Fruit fly (Drosophila melanogaster) whole organism, adult: ENCODE measurements around the gene Creld.

Source experiments
- CG11617 ChIP-seq: fragments of 200-800 bp; sonication (Bioruptor generic); optimal IDR thresholded peaks from 2 replicates; lab custom pipeline; 2017; ENCODE audit warnings: mild to moderate bottlenecking, missing biosample characterization, missing genetic modification reagents, missing genetic modification characterization
- CG12768 ChIP-seq: fragments of 200-800 bp; sonication (Bioruptor generic); optimal IDR thresholded peaks from 2 replicates; lab custom pipeline; 2017; ENCODE audit warnings: missing biosample characterization, missing genetic modification characterization, mild to moderate bottlenecking, moderate library complexity, missing genetic modification reagents
- CG14711 ChIP-seq: fragments of 200-800 bp; sonication (Bioruptor generic); optimal IDR thresholded peaks from 2 replicates; lab custom pipeline; 2018; ENCODE audit warnings: missing biosample characterization, mild to moderate bottlenecking, missing genetic modification characterization, moderate library complexity
- CG33017 ChIP-seq: fragments of 200-800 bp; sonication (Bioruptor generic); optimal IDR thresholded peaks from 2 replicates; lab custom pipeline; 2018; ENCODE audit warnings: missing biosample characterization, mild to moderate bottlenecking, missing genetic modification characterization, moderate library complexity
- CG5204 ChIP-seq: fragments of 200-800 bp; sonication (Bioruptor generic); optimal IDR thresholded peaks from 2 replicates; lab custom pipeline; 2016; ENCODE audit warnings: missing biosample characterization, missing genetic modification characterization
- CG7045 ChIP-seq: fragments of 200-800 bp; sonication (Bioruptor generic); optimal IDR thresholded peaks from 2 replicates; lab custom pipeline; 2017; ENCODE audit warnings: missing biosample characterization, mild to moderate bottlenecking, missing genetic modification characterization
- Clk ChIP-seq: fragments of 200-800 bp; sonication (Bioruptor generic); optimal IDR thresholded peaks from 2 replicates; lab custom pipeline; 2017; ENCODE audit warnings: missing biosample characterization, missing genetic modification characterization
- Crg-1 ChIP-seq: fragments of 200-800 bp; sonication (Bioruptor generic); optimal IDR thresholded peaks from 2 replicates; lab custom pipeline; 2016; ENCODE audit warnings: missing biosample characterization, missing genetic modification characterization
- Hr96 ChIP-seq: fragments of 200-800 bp; sonication (Bioruptor generic); optimal IDR thresholded peaks from 2 replicates; lab custom pipeline; 2016; ENCODE audit warnings: missing biosample characterization, missing genetic modification characterization
- bab1 ChIP-seq: fragments of 200-800 bp; sonication (Bioruptor generic); optimal IDR thresholded peaks from 3 replicates; lab custom pipeline; 2019; ENCODE audit warnings: missing biosample characterization, mild to moderate bottlenecking, missing genetic modification characterization, moderate library complexity
- cnc ChIP-seq, 2 experiments: fragments of >200 bp; optimal IDR thresholded peaks; 2 replicates each; lab custom pipeline; 2017
- kay ChIP-seq: fragments of 200-800 bp; sonication (Bioruptor generic); peaks from one replicate; lab custom pipeline; 2016; ENCODE audit warnings: missing biosample characterization, missing genetic modification characterization, borderline replicate concordance

Creld gene

DNA sequence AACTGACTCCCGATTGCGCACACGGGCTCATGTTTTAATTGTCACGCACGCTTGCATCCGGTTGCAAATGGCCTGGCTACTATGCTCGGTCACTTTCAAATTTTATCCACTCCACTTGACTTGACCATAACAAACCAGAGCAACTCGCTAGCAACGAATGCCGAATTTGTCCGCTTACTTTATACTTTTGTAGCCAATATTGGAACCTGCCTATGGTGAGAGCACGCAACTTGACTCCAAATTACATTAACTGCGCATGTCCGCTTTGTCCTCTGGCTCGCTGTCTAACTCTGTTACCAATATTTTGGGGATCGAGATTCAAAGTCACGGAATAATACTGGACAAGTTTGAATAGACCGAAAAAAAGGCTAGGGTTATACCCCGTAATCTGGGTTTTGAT, 51.0 kb downstream of the Creld start, which contains the start of gene CG42399:
Gene CG42399 (minus strand): TSS at position 159 of the 400 bp plus-strand sequence.
- TF ChIP-seq CG14711 = no peak
- no peak for TF ChIP-seq CG12768 (GFP tag; lab: Kevin White, UChicago)
- no peak for TF ChIP-seq CG33017 (tag; lab: Kevin White, UChicago)
- no peak for TF ChIP-seq cnc (optimal IDR thresholded peaks at IDR 0.05; lab: Kevin White, UChicago)
- TF ChIP-seq Hr96 (GFP tag; lab: Kevin White, UChicago) = no peak
- TF ChIP-seq kay (GFP tag; lab: Kevin White, UChicago) = no peak
- no peak for TF ChIP-seq CG7045 (GFP tag; lab: Kevin White, UChicago)
- TF ChIP-seq Clk = no peak
- TF ChIP-seq CG11617 = no peak
- no peak for TF ChIP-seq CG5204
- TF ChIP-seq Crg-1 (GFP tag; lab: Kevin White, UChicago) = no peak
- TF ChIP-seq bab1 (GFP tag; lab: Kevin White, UChicago) = no peak
